Fruit fly (Drosophila melanogaster) whole organism, pupa: ENCODE data around the gene eEF1delta.

Experiments used
- CG32121 ChIP-seq: fragments of 200-800 bp; sonication (Bioruptor generic); IDR thresholded peaks from 2 replicates; pipeline ENCODE4 v1.3.6; 2022; ENCODE audit warnings: missing biosample characterization, missing genetic modification characterization
- CG8301 ChIP-seq: fragments of 200-800 bp; sonication (Bioruptor generic); optimal IDR thresholded peaks from 2 replicates; lab custom pipeline; 2018; ENCODE audit warnings: missing biosample characterization, mild to moderate bottlenecking, missing genetic modification characterization
- CG9948 ChIP-seq: fragments of 200-800 bp; sonication (Bioruptor generic); optimal IDR thresholded peaks from 2 replicates; lab custom pipeline; 2018; ENCODE audit warnings: missing biosample characterization, mild to moderate bottlenecking, missing genetic modification characterization, moderate library complexity
- EcR ChIP-seq: fragments of 200-800 bp; sonication (Bioruptor generic); optimal IDR thresholded peaks from 3 replicates; lab custom pipeline; 2019; ENCODE audit warnings: missing biosample characterization, missing genetic modification characterization, mild to moderate bottlenecking, moderate library complexity, missing genetic modification reagents

dm6 chr2L:10205940-10206339 lies 26.4 kb upstream of the eEF1delta start:
- TF ChIP-seq EcR = no peak
- no peak for TF ChIP-seq CG9948 (tag; lab: Kevin White, UChicago)
- no peak for TF ChIP-seq CG32121
- TF ChIP-seq CG8301 = no peak
